Fruit fly (Drosophila melanogaster): ENCODE measurements around the gene Lim3.

DNA sequence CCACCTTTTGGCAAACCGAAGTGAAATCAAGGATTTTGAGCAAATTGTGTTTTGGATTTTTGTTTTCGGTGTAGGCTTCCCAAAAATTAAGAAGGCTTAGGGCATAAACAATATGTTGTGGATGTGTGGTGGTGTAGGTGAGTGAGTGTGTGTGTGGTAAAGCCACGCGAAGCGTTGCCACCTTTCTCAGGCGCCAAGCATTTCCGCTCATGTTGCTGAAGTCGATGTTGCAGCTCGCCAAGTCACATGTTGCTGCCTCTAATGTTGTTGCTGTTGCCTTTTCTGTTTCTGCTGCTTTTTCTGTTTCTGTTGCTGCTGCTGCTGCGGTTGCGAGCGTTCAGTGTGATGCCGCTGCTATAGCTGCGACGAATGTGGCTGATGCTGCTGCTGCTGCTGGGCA, 28.5 kb downstream of the Lim3 start:
- TF ChIP-seq CG8301 (tag; optimal IDR thresholded peaks at IDR 0.05) (no peak), CG4496 (GFP tag; IDR thresholded peaks at IDR 0.05) (no peak), rn (GFP tag; IDR thresholded peaks at IDR 0.05) (no peak), EcR (GFP tag; optimal IDR thresholded peaks at IDR 0.05) (no peak), CG13204 (GFP tag; optimal IDR thresholded peaks at IDR 0.05) (no peak), CG12605 (GFP tag; IDR thresholded peaks at IDR 0.05) (no peak), CG10348 (GFP tag; IDR thresholded peaks at IDR 0.05) (no peak), Pif1B (GFP tag; optimal IDR thresholded peaks at IDR 0.05) (no peak), D1 (tag; optimal IDR thresholded peaks at IDR 0.05) (no peak), CG8159 (tag; optimal IDR thresholded peaks at IDR 0.05) (no peak)

Data from whole organism, pupa.